Fruit fly (Drosophila melanogaster) whole organism, embryonic: ENCODE measurements around the gene CG14022.

ENCODE experiments used
- Bteb2 ChIP-seq: fragments of 200-800 bp; sonication (Bioruptor generic); optimal IDR thresholded peaks from 2 replicates; lab custom pipeline; 2016; ENCODE audit warnings: missing biosample characterization, missing genetic modification characterization
- CG10209 ChIP-seq: fragments of 200-800 bp; sonication (Bioruptor generic); optimal IDR thresholded peaks from 3 replicates; lab custom pipeline; 2017; ENCODE audit warnings: missing biosample characterization, mild to moderate bottlenecking, missing genetic modification characterization, missing genetic modification reagents
- CG10654 ChIP-seq: fragments of 200-800 bp; sonication (Bioruptor generic); optimal IDR thresholded peaks from 2 replicates; lab custom pipeline; 2016; ENCODE audit warnings: missing biosample characterization, missing genetic modification characterization
- CG12659 ChIP-seq: fragments of 200-800 bp; sonication (Bioruptor generic); optimal IDR thresholded peaks from 3 replicates; lab custom pipeline; 2017; ENCODE audit warnings: mild to moderate bottlenecking, missing biosample characterization, missing genetic modification reagents, missing genetic modification characterization
- CG12942 ChIP-seq: fragments of 200-800 bp; sonication (Bioruptor generic); optimal IDR thresholded peaks from 3 replicates; lab custom pipeline; 2016; ENCODE audit warnings: missing biosample characterization, missing genetic modification characterization
- CG14667 ChIP-seq: fragments of 200-800 bp; sonication (Bioruptor generic); IDR thresholded peaks from 2 replicates; pipeline ENCODE4 v1.3.6; 2022; ENCODE audit warnings: missing biosample characterization, missing genetic modification characterization
- CG14965 ChIP-seq: fragments of 200-800 bp; sonication (Bioruptor generic); optimal IDR thresholded peaks from 2 replicates; lab custom pipeline; 2016; ENCODE audit warnings: missing biosample characterization, missing genetic modification characterization, borderline replicate concordance
- CG15073 ChIP-seq: fragments of 200-800 bp; sonication (Bioruptor generic); optimal IDR thresholded peaks from 2 replicates; lab custom pipeline; 2016; ENCODE audit warnings: missing biosample characterization, missing genetic modification characterization
- CG2678 ChIP-seq: fragments of 200-800 bp; sonication (Bioruptor generic); optimal IDR thresholded peaks from 3 replicates; lab custom pipeline; 2019; ENCODE audit warnings: missing biosample characterization, mild to moderate bottlenecking, missing genetic modification characterization, moderate library complexity
- CG31441 ChIP-seq: fragments of 200-800 bp; sonication (Bioruptor generic); IDR thresholded peaks from 2 replicates; pipeline ENCODE4 v1.3.6; 2022; ENCODE audit warnings: missing biosample characterization, missing genetic modification characterization
- CG4617 ChIP-seq: fragments of 200-800 bp; sonication (Bioruptor generic); optimal IDR thresholded peaks from 3 replicates; lab custom pipeline; 2016; ENCODE audit warnings: missing biosample characterization, missing genetic modification characterization, borderline replicate concordance
- CG4820 ChIP-seq: fragments of 200-800 bp; sonication (Bioruptor generic); optimal IDR thresholded peaks from 3 replicates; lab custom pipeline; 2016; ENCODE audit warnings: missing biosample characterization, missing genetic modification characterization
- D19B ChIP-seq: fragments of 200-800 bp; sonication (Bioruptor generic); optimal IDR thresholded peaks from 2 replicates; lab custom pipeline; 2017; ENCODE audit warnings: missing biosample characterization, mild to moderate bottlenecking, missing genetic modification characterization
- E2f1 ChIP-seq: fragments of 200-800 bp; sonication (Bioruptor generic); IDR thresholded peaks from 2 replicates; pipeline ENCODE4 v1.3.6; 2022; ENCODE audit warnings: missing biosample characterization, missing genetic modification characterization
- Ets65A ChIP-seq: fragments of 200-800 bp; sonication (Bioruptor generic); peaks from one replicate; lab custom pipeline; 2016; ENCODE audit warnings: missing biosample characterization, missing genetic modification characterization
- Fer3 ChIP-seq: fragments of 200-800 bp; sonication (Bioruptor generic); optimal IDR thresholded peaks from 2 replicates; lab custom pipeline; 2018; ENCODE audit warnings: missing biosample characterization, mild to moderate bottlenecking, missing genetic modification characterization, moderate library complexity
- Hmr ChIP-seq: fragments of 200-800 bp; sonication (Bioruptor generic); optimal IDR thresholded peaks from 3 replicates; lab custom pipeline; 2017; ENCODE audit warnings: mild to moderate bottlenecking, missing biosample characterization, missing genetic modification reagents, missing genetic modification characterization
- Hr3 ChIP-seq: fragments of 200-800 bp; sonication (Bioruptor generic); optimal IDR thresholded peaks from 3 replicates; lab custom pipeline; 2016; ENCODE audit warnings: missing biosample characterization, missing genetic modification characterization
- MBD-R2 ChIP-seq: fragments of 200-800 bp; sonication (Bioruptor generic); IDR thresholded peaks from 2 replicates; pipeline ENCODE4 v1.3.6; 2022; ENCODE audit warnings: missing biosample characterization, missing genetic modification characterization
- NFAT ChIP-seq: fragments of 200-800 bp; sonication (Bioruptor generic); IDR thresholded peaks from 2 replicates; pipeline ENCODE4 v1.3.6; 2022; ENCODE audit warnings: missing biosample characterization, missing genetic modification characterization
- Oli ChIP-seq: fragments of 200-800 bp; sonication (Bioruptor generic); optimal IDR thresholded peaks from 2 replicates; lab custom pipeline; 2018; ENCODE audit warnings: missing biosample characterization, mild to moderate bottlenecking, missing genetic modification characterization, moderate library complexity
- Pdp1 ChIP-seq, 2 experiments: fragments of 200-800 bp; sonication (Bioruptor generic); optimal IDR thresholded peaks; 3 replicates each; lab custom pipeline; 2016; ENCODE audit warnings: missing biosample characterization in 2 of 2, missing genetic modification characterization in 2 of 2, mild to moderate bottlenecking in 1 of 2, moderate library complexity in 1 of 2
- Scr ChIP-seq: fragments of 200-800 bp; sonication (Bioruptor generic); IDR thresholded peaks from 2 replicates; pipeline ENCODE4 v1.3.6; 2022; ENCODE audit warnings: missing biosample characterization, missing genetic modification characterization; ENCODE audit not compliant: partially characterized antibody
- Sry-δ ChIP-seq: fragments of 200-800 bp; sonication (Bioruptor generic); optimal IDR thresholded peaks from 2 replicates; lab custom pipeline; 2016; ENCODE audit warnings: missing biosample characterization, missing genetic modification characterization
- Trl ChIP-seq, 3 experiments: fragments of >200 bp in 2 of 3; fragments of 200-800 bp in 1 of 3; sonication (Bioruptor generic) in 1 of 3; optimal IDR thresholded peaks; 2 replicates in 1 of 3; 3 replicates in 2 of 3; lab custom pipeline; 2016 to 2017; ENCODE audit warnings: missing biosample characterization in 1 of 3, missing genetic modification characterization in 1 of 3
- Xrp1 ChIP-seq: fragments of 200-800 bp; sonication (Bioruptor generic); IDR thresholded peaks from 2 replicates; pipeline ENCODE4 v1.3.6; 2022; ENCODE audit warnings: missing biosample characterization, missing genetic modification characterization
- YL-1 ChIP-seq: fragments of 200-800 bp; sonication (Bioruptor generic); optimal IDR thresholded peaks from 3 replicates; lab custom pipeline; 2017; ENCODE audit warnings: missing biosample characterization, mild to moderate bottlenecking, missing genetic modification characterization
- ac ChIP-seq: fragments of 200-800 bp; sonication (Bioruptor generic); optimal IDR thresholded peaks from 3 replicates; lab custom pipeline; 2017; ENCODE audit warnings: missing biosample characterization, mild to moderate bottlenecking, missing genetic modification characterization
- ara ChIP-seq: fragments of 200-800 bp; sonication (Bioruptor generic); IDR thresholded peaks from 2 replicates; pipeline ENCODE4 v1.3.6; 2022; ENCODE audit warnings: missing biosample characterization, missing genetic modification characterization
- btn ChIP-seq: fragments of 200-800 bp; sonication (Bioruptor generic); optimal IDR thresholded peaks from 2 replicates; lab custom pipeline; 2016; ENCODE audit warnings: missing biosample characterization, missing genetic modification characterization
- chn ChIP-seq: fragments of 200-800 bp; sonication (Bioruptor generic); optimal IDR thresholded peaks from 2 replicates; lab custom pipeline; 2016; ENCODE audit warnings: missing biosample characterization, missing genetic modification characterization
- ci ChIP-seq: fragments of 200-800 bp; sonication (Bioruptor generic); IDR thresholded peaks from 3 replicates; pipeline ENCODE4 v1.3.6; 2022; ENCODE audit warnings: missing biosample characterization, missing genetic modification characterization
- disco-r ChIP-seq: fragments of 200-800 bp; sonication (Bioruptor generic); optimal IDR thresholded peaks from 2 replicates; lab custom pipeline; 2016; ENCODE audit warnings: missing biosample characterization, missing genetic modification characterization
- emc ChIP-seq: fragments of 200-800 bp; sonication (Bioruptor generic); optimal IDR thresholded peaks from 2 replicates; lab custom pipeline; 2016; ENCODE audit warnings: missing biosample characterization, missing genetic modification characterization
- exex ChIP-seq: fragments of 200-800 bp; sonication (Bioruptor generic); optimal IDR thresholded peaks from 4 replicates; lab custom pipeline; 2018; ENCODE audit warnings: missing biosample characterization, mild to moderate bottlenecking, missing genetic modification characterization, moderate library complexity
- fd3F ChIP-seq: fragments of 200-800 bp; sonication (Bioruptor generic); optimal IDR thresholded peaks from 2 replicates; lab custom pipeline; 2018; ENCODE audit warnings: missing biosample characterization, mild to moderate bottlenecking, missing genetic modification characterization, moderate library complexity
- gfzf ChIP-seq: fragments of 200-800 bp; sonication (Bioruptor generic); optimal IDR thresholded peaks from 2 replicates; lab custom pipeline; 2016; ENCODE audit warnings: missing biosample characterization, mild to moderate bottlenecking, missing genetic modification characterization, moderate library complexity
- h ChIP-seq: fragments of >200 bp; optimal IDR thresholded peaks from 2 replicates; lab custom pipeline; 2017
- jing ChIP-seq: fragments of 200-800 bp; sonication (Bioruptor generic); optimal IDR thresholded peaks from 2 replicates; lab custom pipeline; 2018; ENCODE audit warnings: missing biosample characterization, mild to moderate bottlenecking, missing genetic modification characterization
- pum ChIP-seq: fragments of 200-800 bp; sonication (Bioruptor generic); optimal IDR thresholded peaks from 2 replicates; lab custom pipeline; 2016; ENCODE audit warnings: missing biosample characterization, missing genetic modification characterization
- sd ChIP-seq: fragments of 200-800 bp; sonication (Bioruptor generic); optimal IDR thresholded peaks from 3 replicates; lab custom pipeline; 2018; ENCODE audit warnings: missing biosample characterization, mild to moderate bottlenecking, missing genetic modification characterization, moderate library complexity
- slbo ChIP-seq: fragments of 200-800 bp; sonication (Bioruptor generic); IDR thresholded peaks from 2 replicates; pipeline ENCODE4 v1.3.6; 2022; ENCODE audit warnings: missing biosample characterization, missing genetic modification characterization
- sna ChIP-seq: fragments of 200-800 bp; sonication (Bioruptor generic); IDR thresholded peaks from 2 replicates; pipeline ENCODE4 v1.3.6; 2022; ENCODE audit warnings: missing biosample characterization, missing genetic modification characterization; ENCODE audit not compliant: partially characterized antibody
- sob ChIP-seq: fragments of 200-800 bp; sonication (Bioruptor generic); IDR thresholded peaks from 2 replicates; pipeline ENCODE4 v1.3.6; 2022; ENCODE audit warnings: missing biosample characterization, missing genetic modification characterization
- stwl ChIP-seq: fragments of 200-800 bp; sonication (Bioruptor generic); optimal IDR thresholded peaks from 3 replicates; lab custom pipeline; 2018; ENCODE audit warnings: missing biosample characterization, mild to moderate bottlenecking, missing genetic modification characterization, moderate library complexity
- tna ChIP-seq: fragments of 200-800 bp; sonication (Bioruptor generic); IDR thresholded peaks from 2 replicates; pipeline ENCODE4 v1.3.6; 2022; ENCODE audit warnings: missing biosample characterization, missing genetic modification characterization; ENCODE audit not compliant: partially characterized antibody
- twi ChIP-seq: fragments of 200-800 bp; optimal IDR thresholded peaks from 2 replicates; lab custom pipeline; 2019; ENCODE audit warnings: missing biosample characterization, mild to moderate bottlenecking, missing genetic modification characterization, moderate library complexity

CG14022 gene

DNA sequence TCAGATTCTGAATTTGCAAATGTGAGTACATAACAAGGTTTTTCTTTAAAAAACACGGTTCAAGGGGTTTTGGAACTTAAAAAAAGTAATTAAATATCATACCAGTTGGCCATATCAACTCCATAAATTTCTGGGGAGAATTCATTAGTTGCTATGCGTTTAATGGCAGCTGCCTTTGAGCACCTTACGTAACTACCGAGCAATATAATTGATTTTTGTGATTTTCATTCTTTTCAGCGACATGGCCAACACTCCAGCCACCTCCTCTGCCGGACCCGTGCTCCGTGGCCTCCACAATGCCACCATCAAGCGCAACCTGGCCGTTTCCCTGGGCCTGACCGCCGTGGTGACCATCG is 1.4 kb downstream of the CG14022 start (continued):
- TF ChIP-seq slbo (GFP tag; lab: Robert Waterston, UW) (no peak), exex (no peak), CG14965 (GFP tag; lab: Kevin White, UChicago) (no peak), Trl (optimal IDR thresholded peaks at IDR 0.05; lab: Kevin White, UChicago) (no peak), Trl (GFP tag; optimal IDR thresholded peaks at IDR 0.05; lab: Kevin White, UChicago) (no peak), pum (GFP tag; lab: Kevin White, UChicago) (no peak), h (lab: Kevin White, UChicago) (no peak), CG4617 (peak; percentile 10), Scr (GFP tag; lab: Robert Waterston, UW) (0 out of 2 replicates have a peak, but pooled peaks have one; percentile 22), MBD-R2 (0 out of 2 replicates have a peak, but pooled peaks have one; percentile 26), emc (GFP tag; lab: Kevin White, UChicago) (no peak), sna (GFP tag; lab: Robert Waterston, UW) (0 out of 2 replicates have a peak, but pooled peaks have one; percentile 0), Pdp1 (GFP tag; optimal IDR thresholded peaks at IDR 0.05; lab: Kevin White, UChicago) (peak in 1 of 2 experiments; percentile 98), CG15073 (no peak), chn (no peak), YL-1 (peak; percentile 46)
- TF ChIP-seq, all 482 proteins: peak for 11

DNA sequence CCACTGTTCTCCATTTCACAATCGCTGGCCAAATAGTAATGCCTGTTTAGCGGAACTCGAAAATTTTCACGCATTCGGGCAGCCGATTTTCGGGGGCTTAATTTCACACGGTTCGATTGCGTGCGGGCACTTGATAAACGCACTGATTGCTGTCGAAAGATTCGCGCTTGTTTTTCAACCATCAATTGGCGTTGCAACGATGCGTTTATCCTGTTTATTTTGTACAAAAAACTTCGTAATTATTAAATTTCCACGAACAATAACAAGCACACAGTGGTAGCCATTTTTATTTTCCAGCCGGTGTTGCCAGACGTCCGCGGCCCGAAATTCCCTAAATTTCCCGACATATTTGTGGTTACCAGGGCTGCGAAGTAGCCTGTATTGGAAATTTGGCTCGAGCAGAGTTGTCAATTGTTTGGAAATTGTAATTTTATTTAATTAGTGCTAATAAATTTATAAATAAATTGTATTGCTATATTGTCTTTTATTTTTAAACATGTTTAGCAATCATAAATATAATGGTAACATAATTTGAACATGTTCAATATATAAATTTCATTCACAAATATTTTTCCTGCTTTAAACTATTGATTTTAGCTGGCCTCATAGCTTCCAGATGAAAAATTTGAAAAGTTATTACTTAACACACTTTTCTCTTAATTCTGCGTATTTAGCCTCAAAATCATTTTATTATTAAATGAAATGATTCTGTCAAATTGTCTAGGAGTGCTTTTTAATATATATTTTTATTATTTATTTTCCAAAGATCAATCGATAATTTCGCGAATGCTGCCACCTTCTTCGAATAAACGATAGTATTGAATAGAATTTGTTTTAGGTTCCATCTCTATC is 2.0 kb downstream of the CG14022 start, which contains the start of the genes Ncoa6 and cype:
Gene Ncoa6 (minus strand): TSS at position 270 of the 852 bp plus-strand sequence.
Gene cype (plus strand): TSS at position 814 of the 852 bp plus-strand sequence.
- TF ChIP-seq CG12942 (GFP tag; lab: Kevin White, UChicago) (peak; percentile 13), Xrp1 (GFP tag; lab: Robert Waterston, UW) (peak; percentile 50; the same call in 1 of the 2 replicates), ara (GFP tag; lab: Robert Waterston, UW) (peak; percentile 49; the same call in 1 of the 2 replicates), D19B (GFP tag; lab: Kevin White, UChicago) (no peak), sd (peak; percentile 93), twi (tag; lab: Kevin White, UChicago) (peak; percentile 38), fd3F (GFP tag; lab: Kevin White, UChicago) (peak; percentile 52), CG10209 (GFP tag; lab: Kevin White, UChicago) (peak; percentile 34), disco-r (no peak), stwl (peak; percentile 38), E2f1 (GFP tag; lab: Robert Waterston, UW) (peak; percentile 54), Oli (tag; lab: Kevin White, UChicago) (peak; percentile 38), NFAT (GFP tag; lab: Robert Waterston, UW) (peak; percentile 47; the same call in 1 of the 2 replicates), CG2678 (peak; percentile 71), exex (no peak), gfzf (GFP tag; lab: Kevin White, UChicago) (peak; percentile 80), Bteb2 (GFP tag; lab: Kevin White, UChicago) (no peak), ci (GFP tag; lab: Robert Waterston, UW) (0 out of 3 replicates have a peak, but pooled peaks have one; percentile 46), CG12659 (GFP tag; lab: Kevin White, UChicago) (peak; percentile 84), Fer3 (tag; lab: Kevin White, UChicago) (peak; percentile 32), CG10654 (GFP tag; lab: Kevin White, UChicago) (peak; percentile 35), CG31441 (peak; percentile 62), btn (GFP tag; lab: Kevin White, UChicago) (no peak), CG4820 (GFP tag; lab: Kevin White, UChicago) (peak; percentile 17), CG14667 (no peak), tna (peak; percentile 37; the same call in 1 of the 2 replicates), sob (GFP tag; lab: Robert Waterston, UW) (0 out of 2 replicates have a peak, but pooled peaks have one; percentile 40), ac (no peak), Sry-δ (GFP tag; lab: Kevin White, UChicago) (peak; percentile 64), Hmr (GFP tag; lab: Kevin White, UChicago) (peak; percentile 64), Ets65A (peak; percentile 70), jing (no peak), Trl (optimal IDR thresholded peaks at IDR 0.05; lab: Kevin White, UChicago) (no peak), Trl (GFP tag; optimal IDR thresholded peaks at IDR 0.05; lab: Kevin White, UChicago) (no peak), Hr3 (peak; percentile 62)
